Worm (Caenorhabditis elegans) whole organism, L3 larva: Measurements from ENCODE around the gene mkk-4.

Experiments used
- ceh-9 ChIP-seq: sonication (generic microtip); optimal IDR thresholded peaks from 2 replicates; lab custom pipeline; 2018; ENCODE audit warnings: missing biosample characterization, missing genetic modification characterization
- elt-3 ChIP-seq, 3 experiments: fragments of 150-350 bp in 1 of 3; sonication (generic microtip) in 2 of 3; optimal IDR thresholded peaks; 2 replicates in 2 of 3; 4 replicates in 1 of 3; lab custom pipeline; 2014 to 2017; ENCODE audit warnings: missing biosample characterization in 3 of 3, missing genetic modification characterization in 3 of 3
- lin-39 ChIP-seq: fragments of 150-350 bp; optimal IDR thresholded peaks from 2 replicates; lab custom pipeline; 2018; ENCODE audit warnings: missing biosample characterization, missing genetic modification reagents, missing genetic modification characterization
- pha-4 ChIP-seq: fragments of 150-350 bp; optimal IDR thresholded peaks from 2 replicates; lab custom pipeline; 2014; ENCODE audit warnings: missing biosample characterization, missing genetic modification reagents, missing genetic modification characterization
- pqm-1 ChIP-seq: fragments of 150-350 bp; optimal IDR thresholded peaks from 2 replicates; lab custom pipeline; 2017; ENCODE audit warnings: missing biosample characterization, missing genetic modification characterization, inconsistent platforms
- unc-62 ChIP-seq: fragments of 150-350 bp; sonication (generic microtip); optimal IDR thresholded peaks from 4 replicates; lab custom pipeline; 2014; ENCODE audit warnings: missing biosample characterization, missing genetic modification reagents, missing genetic modification characterization
- zag-1 ChIP-seq: fragments of 150-350 bp; optimal IDR thresholded peaks from 2 replicates; lab custom pipeline; 2014; ENCODE audit warnings: missing biosample characterization, missing genetic modification characterization
- ztf-11 ChIP-seq: fragments of 150-350 bp; optimal IDR thresholded peaks from 2 replicates; lab custom pipeline; 2014; ENCODE audit warnings: missing biosample characterization, missing genetic modification characterization
- ztf-4 ChIP-seq: fragments of 150-350 bp; optimal IDR thresholded peaks from 2 replicates; lab custom pipeline; 2014; ENCODE audit warnings: missing biosample characterization, missing genetic modification characterization

DNA sequence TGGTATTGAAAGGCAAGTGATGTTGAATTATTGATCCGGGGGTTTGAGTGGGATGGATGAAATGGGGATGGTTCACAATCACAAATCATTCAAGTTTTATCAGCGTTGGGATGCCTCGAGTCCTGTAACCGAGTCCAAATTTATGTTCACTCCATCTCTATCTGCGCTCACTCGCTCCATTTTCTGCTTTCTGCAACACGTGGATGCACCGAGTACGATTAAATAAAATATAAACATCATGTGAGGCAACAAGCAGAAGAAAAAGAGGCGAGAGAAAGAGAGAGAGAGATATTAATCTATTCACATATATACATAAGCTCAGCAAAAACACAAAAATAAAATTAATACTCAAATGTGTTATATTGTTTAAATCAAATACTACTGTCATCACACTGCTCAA is 34.6 kb upstream of the mkk-4 start:
- no peak for TF ChIP-seq ztf-4 (tag; lab: Kevin White, UChicago)
- no peak for TF ChIP-seq unc-62 (GFP tag; lab: Kevin White, UChicago)
- no peak for TF ChIP-seq elt-3 (tag; optimal IDR thresholded peaks at IDR 0.05; lab: Kevin White, UChicago)
- no peak for TF ChIP-seq lin-39 (tag; lab: Kevin White, UChicago)
- peak; percentile 10 for TF ChIP-seq pha-4 (tag; lab: Kevin White, UChicago)
- no peak for TF ChIP-seq zag-1 (tag; lab: Kevin White, UChicago)
- no peak for TF ChIP-seq ztf-11
- no peak for TF ChIP-seq ceh-9 (tag; lab: Kevin White, UChicago)
- no peak for TF ChIP-seq pqm-1 (tag; lab: Kevin White, UChicago)
